Worm (Caenorhabditis elegans) whole organism, L4 larva: ENCODE data around the gene F53B7.7.

ENCODE experiments used
- Y75B8A.6 ChIP-seq: fragments of 200-800 bp; sonication (Bioruptor generic); IDR thresholded peaks from 2 replicates; pipeline ENCODE4 v1.3.6; 2022; ENCODE audit warnings: missing genetic modification reagents, missing genetic modification characterization, missing compliant biosample characterization
- aly-2 ChIP-seq: sonication (generic microtip); optimal IDR thresholded peaks from 2 replicates; lab custom pipeline; 2018; ENCODE audit warnings: missing biosample characterization, missing genetic modification characterization
- ces-1 ChIP-seq: fragments of 150-350 bp; sonication (generic microtip); optimal IDR thresholded peaks from 4 replicates; lab custom pipeline; 2014; ENCODE audit warnings: missing biosample characterization, missing genetic modification reagents, missing genetic modification characterization
- cey-2 ChIP-seq: sonication (generic microtip); optimal IDR thresholded peaks from 3 replicates; lab custom pipeline; 2017; ENCODE audit warnings: missing genetic modification characterization, mild to moderate bottlenecking, missing compliant biosample characterization, antibody characterized with exemption, borderline replicate concordance; ENCODE audit not compliant: insufficient read depth
- dmd-6 ChIP-seq: fragments of 200-800 bp; sonication (Bioruptor generic); IDR thresholded peaks from 2 replicates; pipeline ENCODE4 v1.3.6; 2022; ENCODE audit warnings: missing genetic modification reagents, missing genetic modification characterization, missing compliant biosample characterization
- dmd-8 ChIP-seq: fragments of 200-800 bp; sonication (Bioruptor generic); IDR thresholded peaks from 2 replicates; pipeline ENCODE4 v1.3.6; 2022; ENCODE audit warnings: missing genetic modification characterization, missing compliant biosample characterization
- dpl-1 ChIP-seq: fragments of 150-350 bp; optimal IDR thresholded peaks from 2 replicates; lab custom pipeline; 2014; ENCODE audit warnings: missing biosample characterization, missing genetic modification reagents, missing genetic modification characterization
- nhr-11 ChIP-seq: fragments of 150-350 bp; optimal IDR thresholded peaks from 2 replicates; lab custom pipeline; 2014; ENCODE audit warnings: missing biosample characterization, missing genetic modification characterization
- nhr-28 ChIP-seq: fragments of 150-350 bp; optimal IDR thresholded peaks from 2 replicates; lab custom pipeline; 2014; ENCODE audit warnings: missing biosample characterization, missing genetic modification characterization
- php-3 ChIP-seq: fragments of 200-800 bp; sonication (Bioruptor generic); IDR thresholded peaks from 2 replicates; pipeline ENCODE4 v1.3.6; 2022; ENCODE audit warnings: missing genetic modification reagents, missing genetic modification characterization, missing compliant biosample characterization
- snpc-4 ChIP-seq: fragments of 150-350 bp; optimal IDR thresholded peaks from 2 replicates; lab custom pipeline; 2014; ENCODE audit warnings: missing biosample characterization, missing genetic modification characterization
- spr-3 ChIP-seq: fragments of 200-800 bp; sonication (Bioruptor generic); optimal IDR thresholded peaks from 2 replicates; lab custom pipeline; 2018; ENCODE audit warnings: mild to moderate bottlenecking, missing genetic modification characterization, missing compliant biosample characterization

- TF ChIP-seq spr-3 (GFP tag; lab: Kevin White, UChicago) = no peak
- no peak for TF ChIP-seq snpc-4 (tag; lab: Kevin White, UChicago)
- no peak for TF ChIP-seq aly-2 (tag; lab: Kevin White, UChicago)
- TF ChIP-seq dpl-1 = no peak
- no peak for TF ChIP-seq php-3
- no peak for TF ChIP-seq ces-1
- no peak for TF ChIP-seq nhr-28 (tag; lab: Kevin White, UChicago)
- TF ChIP-seq cey-2 (tag; lab: Kevin White, UChicago) = no peak
- no peak for TF ChIP-seq dmd-8
- TF ChIP-seq Y75B8A.6 (GFP tag; lab: Robert Waterston, UW) = no peak
- no peak for TF ChIP-seq nhr-11 (tag; lab: Kevin White, UChicago)
- no peak for TF ChIP-seq dmd-6 (GFP tag; lab: Robert Waterston, UW)
Measured at ce11 chrV:11030675-11031074, 31.8 kb downstream of the F53B7.7 start.
